Fruit fly (Drosophila melanogaster): ENCODE measurements around the gene Ncoa6.

Gene Ncoa6

DNA sequence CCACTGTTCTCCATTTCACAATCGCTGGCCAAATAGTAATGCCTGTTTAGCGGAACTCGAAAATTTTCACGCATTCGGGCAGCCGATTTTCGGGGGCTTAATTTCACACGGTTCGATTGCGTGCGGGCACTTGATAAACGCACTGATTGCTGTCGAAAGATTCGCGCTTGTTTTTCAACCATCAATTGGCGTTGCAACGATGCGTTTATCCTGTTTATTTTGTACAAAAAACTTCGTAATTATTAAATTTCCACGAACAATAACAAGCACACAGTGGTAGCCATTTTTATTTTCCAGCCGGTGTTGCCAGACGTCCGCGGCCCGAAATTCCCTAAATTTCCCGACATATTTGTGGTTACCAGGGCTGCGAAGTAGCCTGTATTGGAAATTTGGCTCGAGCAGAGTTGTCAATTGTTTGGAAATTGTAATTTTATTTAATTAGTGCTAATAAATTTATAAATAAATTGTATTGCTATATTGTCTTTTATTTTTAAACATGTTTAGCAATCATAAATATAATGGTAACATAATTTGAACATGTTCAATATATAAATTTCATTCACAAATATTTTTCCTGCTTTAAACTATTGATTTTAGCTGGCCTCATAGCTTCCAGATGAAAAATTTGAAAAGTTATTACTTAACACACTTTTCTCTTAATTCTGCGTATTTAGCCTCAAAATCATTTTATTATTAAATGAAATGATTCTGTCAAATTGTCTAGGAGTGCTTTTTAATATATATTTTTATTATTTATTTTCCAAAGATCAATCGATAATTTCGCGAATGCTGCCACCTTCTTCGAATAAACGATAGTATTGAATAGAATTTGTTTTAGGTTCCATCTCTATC, at the start of gene Ncoa6, which contains the start of gene cype (continued):
- TF ChIP-seq Dbx (GFP tag; IDR thresholded peaks at IDR 0.05) (0 out of 3 replicates have a peak, but pooled peaks have one; percentile 36), CG11695 (GFP tag; IDR thresholded peaks at IDR 0.05) (no peak), fd96Cb (tag; optimal IDR thresholded peaks at IDR 0.05) (peak; percentile 41), Lpt (GFP tag; optimal IDR thresholded peaks at IDR 0.05) (no peak), sima (GFP tag; optimal IDR thresholded peaks at IDR 0.05) (no peak), B-H2 (GFP tag; optimal IDR thresholded peaks at IDR 0.05) (no peak), CG8089 (GFP tag; optimal IDR thresholded peaks at IDR 0.05) (no peak), hb (GFP tag; IDR thresholded peaks at IDR 0.05; ENCODE audit: partially characterized antibody) (peak; percentile 60; the same call in 1 of the 3 replicates), CG14441 (GFP tag; IDR thresholded peaks at IDR 0.05) (no peak), slou (GFP tag; optimal IDR thresholded peaks at IDR 0.05) (peak; percentile 48), CG9609 (GFP tag; optimal IDR thresholded peaks at IDR 0.05) (no peak), bowl (GFP tag; IDR thresholded peaks at IDR 0.05) (no peak), gsb (GFP tag; IDR thresholded peaks at IDR 0.05) (no peak), Asciz (GFP tag; optimal IDR thresholded peaks at IDR 0.05) (no peak), CG9727 (GFP tag; optimal IDR thresholded peaks at IDR 0.05) (peak; percentile 56), CG18476 (GFP tag; optimal IDR thresholded peaks at IDR 0.05) (peak; percentile 23), Rfx (GFP tag; IDR thresholded peaks at IDR 0.05) (peak; percentile 75), unc-4 (GFP tag; IDR thresholded peaks at IDR 0.05; ENCODE audit: partially characterized antibody) (peak; percentile 81), prd (optimal IDR thresholded peaks at IDR 0.05) (no peak), prd (GFP tag; IDR thresholded peaks at IDR 0.05) (peak; percentile 58), CG17802 (tag; optimal IDR thresholded peaks at IDR 0.05) (no peak), Poxn (GFP tag; IDR thresholded peaks at IDR 0.05) (no peak), chif (GFP tag; optimal IDR thresholded peaks at IDR 0.05) (no peak), tx (GFP tag; optimal IDR thresholded peaks at IDR 0.05) (no peak), CG2129 (GFP tag; IDR thresholded peaks at IDR 0.05; ENCODE audit: partially characterized antibody) (peak; percentile 58), CG2199 (GFP tag; IDR thresholded peaks at IDR 0.05) (no peak), pb (GFP tag; optimal IDR thresholded peaks at IDR 0.05) (no peak), Drgx (GFP tag; IDR thresholded peaks at IDR 0.05) (peak; percentile 10; the same call in 1 of the 2 replicates), CG4328 (GFP tag; optimal IDR thresholded peaks at IDR 0.05) (peak; percentile 69), CG33557 (GFP tag; optimal IDR thresholded peaks at IDR 0.05) (peak; percentile 53), ci (GFP tag; IDR thresholded peaks at IDR 0.05) (0 out of 3 replicates have a peak, but pooled peaks have one; percentile 46), YL-1 (GFP tag; optimal IDR thresholded peaks at IDR 0.05) (peak; percentile 48), CG31441 (GFP tag; IDR thresholded peaks at IDR 0.05) (peak; percentile 62), CG11085 (GFP tag; IDR thresholded peaks at IDR 0.05) (peak; percentile 40; the same call in 1 of the 2 replicates), Taf1 (GFP tag; IDR thresholded peaks at IDR 0.05) (no peak), vnd (GFP tag; IDR thresholded peaks at IDR 0.05; ENCODE audit: partially characterized antibody) (peak; percentile 72; the same call in 2 of the 3 replicates), Ravus (GFP tag; IDR thresholded peaks at IDR 0.05) (no peak), CG4854 (GFP tag; optimal IDR thresholded peaks at IDR 0.05) (no peak), yki (optimal IDR thresholded peaks at IDR 0.05) (no peak), CG9932 (GFP tag; IDR thresholded peaks at IDR 0.05) (peak; percentile 55), CG11560 (tag; IDR thresholded peaks at IDR 0.05) (no peak), CG15269 (tag; optimal IDR thresholded peaks at IDR 0.05) (peak; percentile 62), CG12071 (GFP tag; optimal IDR thresholded peaks at IDR 0.05) (no peak), zfh1 (GFP tag; IDR thresholded peaks at IDR 0.05) (no peak), CG3995 (GFP tag; optimal IDR thresholded peaks at IDR 0.05) (no peak), en (GFP tag; optimal IDR thresholded peaks at IDR 0.05) (no peak), Hsf (GFP tag; optimal IDR thresholded peaks at IDR 0.05) (peak; percentile 37), Xbp1 (GFP tag; optimal IDR thresholded peaks at IDR 0.05) (peak; percentile 63), CG4404 (GFP tag; IDR thresholded peaks at IDR 0.05) (peak; percentile 36; the same call in 1 of the 2 replicates), CrebB (tag; optimal IDR thresholded peaks at IDR 0.05) (no peak), pho (GFP tag; optimal IDR thresholded peaks at IDR 0.05) (no peak)

Measured in whole organism, embryonic.